Fruit fly (Drosophila melanogaster) whole organism, adult: ENCODE data around the gene CG14780.

ENCODE experiments used
- CG11617 ChIP-seq: fragments of 200-800 bp; sonication (Bioruptor generic); optimal IDR thresholded peaks from 2 replicates; lab custom pipeline; 2017; ENCODE audit warnings: mild to moderate bottlenecking, missing biosample characterization, missing genetic modification reagents, missing genetic modification characterization
- CG12768 ChIP-seq: fragments of 200-800 bp; sonication (Bioruptor generic); optimal IDR thresholded peaks from 2 replicates; lab custom pipeline; 2017; ENCODE audit warnings: missing biosample characterization, missing genetic modification characterization, mild to moderate bottlenecking, moderate library complexity, missing genetic modification reagents
- CG14711 ChIP-seq: fragments of 200-800 bp; sonication (Bioruptor generic); optimal IDR thresholded peaks from 2 replicates; lab custom pipeline; 2018; ENCODE audit warnings: missing biosample characterization, mild to moderate bottlenecking, missing genetic modification characterization, moderate library complexity
- CG1620 ChIP-seq: fragments of 200-800 bp; sonication (Bioruptor generic); optimal IDR thresholded peaks from 2 replicates; lab custom pipeline; 2016; ENCODE audit warnings: missing biosample characterization, missing genetic modification characterization
- CG33017 ChIP-seq: fragments of 200-800 bp; sonication (Bioruptor generic); optimal IDR thresholded peaks from 2 replicates; lab custom pipeline; 2018; ENCODE audit warnings: missing biosample characterization, mild to moderate bottlenecking, missing genetic modification characterization, moderate library complexity
- CG5204 ChIP-seq: fragments of 200-800 bp; sonication (Bioruptor generic); optimal IDR thresholded peaks from 2 replicates; lab custom pipeline; 2016; ENCODE audit warnings: missing biosample characterization, missing genetic modification characterization
- CG7045 ChIP-seq: fragments of 200-800 bp; sonication (Bioruptor generic); optimal IDR thresholded peaks from 2 replicates; lab custom pipeline; 2017; ENCODE audit warnings: missing biosample characterization, mild to moderate bottlenecking, missing genetic modification characterization
- CG7101 ChIP-seq: fragments of 200-800 bp; sonication (Bioruptor generic); optimal IDR thresholded peaks from 2 replicates; lab custom pipeline; 2018; ENCODE audit warnings: missing biosample characterization, mild to moderate bottlenecking, missing genetic modification characterization, moderate library complexity
- Clk ChIP-seq: fragments of 200-800 bp; sonication (Bioruptor generic); optimal IDR thresholded peaks from 2 replicates; lab custom pipeline; 2017; ENCODE audit warnings: missing biosample characterization, missing genetic modification characterization
- Crg-1 ChIP-seq: fragments of 200-800 bp; sonication (Bioruptor generic); optimal IDR thresholded peaks from 2 replicates; lab custom pipeline; 2016; ENCODE audit warnings: missing biosample characterization, missing genetic modification characterization
- Hr96 ChIP-seq: fragments of 200-800 bp; sonication (Bioruptor generic); optimal IDR thresholded peaks from 2 replicates; lab custom pipeline; 2016; ENCODE audit warnings: missing biosample characterization, missing genetic modification characterization
- Mnt ChIP-seq: fragments of 200-800 bp; sonication (Bioruptor generic); optimal IDR thresholded peaks from 2 replicates; lab custom pipeline; 2016; ENCODE audit warnings: missing biosample characterization, mild to moderate bottlenecking, missing genetic modification characterization
- bab1 ChIP-seq: fragments of 200-800 bp; sonication (Bioruptor generic); optimal IDR thresholded peaks from 3 replicates; lab custom pipeline; 2019; ENCODE audit warnings: missing biosample characterization, mild to moderate bottlenecking, missing genetic modification characterization, moderate library complexity
- cic ChIP-seq: fragments of 200-800 bp; sonication (Bioruptor generic); optimal IDR thresholded peaks from 2 replicates; lab custom pipeline; 2017; ENCODE audit warnings: missing biosample characterization, mild to moderate bottlenecking, missing genetic modification characterization, moderate library complexity
- cnc ChIP-seq, 2 experiments: fragments of >200 bp; optimal IDR thresholded peaks; 2 replicates each; lab custom pipeline; 2017
- kay ChIP-seq: fragments of 200-800 bp; sonication (Bioruptor generic); peaks from one replicate; lab custom pipeline; 2016; ENCODE audit warnings: missing biosample characterization, missing genetic modification characterization, borderline replicate concordance
- ovo ChIP-seq: fragments of 200-800 bp; sonication (Bioruptor generic); optimal IDR thresholded peaks from 2 replicates; lab custom pipeline; 2016; ENCODE audit warnings: missing biosample characterization, missing genetic modification characterization
- pad ChIP-seq: fragments of 200-800 bp; sonication (Bioruptor generic); optimal IDR thresholded peaks from 3 replicates; lab custom pipeline; 2017; ENCODE audit warnings: missing biosample characterization, missing genetic modification characterization, mild to moderate bottlenecking, moderate library complexity, missing genetic modification reagents
- tj ChIP-seq: fragments of 200-800 bp; sonication (Bioruptor generic); optimal IDR thresholded peaks from 3 replicates; lab custom pipeline; 2017; ENCODE audit warnings: missing biosample characterization, mild to moderate bottlenecking, missing genetic modification characterization, moderate library complexity
- toe ChIP-seq: fragments of 200-800 bp; sonication (Bioruptor generic); optimal IDR thresholded peaks from 2 replicates; lab custom pipeline; 2016; ENCODE audit warnings: missing biosample characterization, missing genetic modification characterization

CG14780 gene

dm6 chrX:1482840-1483518 lies 10.7 kb downstream of the CG14780 start, which contains the start of the genes sta and inc:
Gene sta, minus strand, starts transcription at chrX:1483413.
Gene inc, plus strand, starts transcription at chrX:1483479.
- peak; percentile 77 for TF ChIP-seq Hr96
- peak; percentile 3 for TF ChIP-seq CG7045 (GFP tag; lab: Kevin White, UChicago)
- peak; percentile 61 for TF ChIP-seq ovo
- peak; percentile 89 for TF ChIP-seq CG7101 (tag; lab: Kevin White, UChicago)
- peak; percentile 71 for TF ChIP-seq Crg-1 (GFP tag; lab: Kevin White, UChicago)
- peak; percentile 95 for TF ChIP-seq Mnt
- TF ChIP-seq CG14711 (tag; lab: Kevin White, UChicago): peak; percentile 70
- peak; percentile 75 for TF ChIP-seq CG11617 (GFP tag; lab: Kevin White, UChicago)
- TF ChIP-seq cnc (optimal IDR thresholded peaks at IDR 0.05; lab: Kevin White, UChicago): no peak
- peak; percentile 76 for TF ChIP-seq pad
- TF ChIP-seq kay (GFP tag; lab: Kevin White, UChicago): no peak
- TF ChIP-seq tj (GFP tag; lab: Kevin White, UChicago): peak; percentile 62
- TF ChIP-seq CG5204: no peak
- TF ChIP-seq Clk (GFP tag; lab: Kevin White, UChicago): peak; percentile 5
- peak; percentile 75 for TF ChIP-seq CG1620
- TF ChIP-seq CG12768: no peak
- peak; percentile 92 for TF ChIP-seq bab1 (GFP tag; lab: Kevin White, UChicago)
- peak; percentile 72 for TF ChIP-seq CG33017
- peak; percentile 24 for TF ChIP-seq cic (GFP tag; lab: Kevin White, UChicago)
- no peak for TF ChIP-seq toe (GFP tag; lab: Kevin White, UChicago)

- TF ChIP-seq pad: no peak
- TF ChIP-seq cic (GFP tag; lab: Kevin White, UChicago): no peak
- TF ChIP-seq Crg-1 (GFP tag; lab: Kevin White, UChicago): no peak
- no peak for TF ChIP-seq cnc (optimal IDR thresholded peaks at IDR 0.05; lab: Kevin White, UChicago)
- no peak for TF ChIP-seq CG7045 (GFP tag; lab: Kevin White, UChicago)
- no peak for TF ChIP-seq CG12768
- no peak for TF ChIP-seq Mnt
- no peak for TF ChIP-seq CG5204
- no peak for TF ChIP-seq CG11617 (GFP tag; lab: Kevin White, UChicago)
- no peak for TF ChIP-seq CG33017
- TF ChIP-seq kay (GFP tag; lab: Kevin White, UChicago): no peak
- TF ChIP-seq CG1620: no peak
- TF ChIP-seq Clk (GFP tag; lab: Kevin White, UChicago): no peak
- no peak for TF ChIP-seq Hr96
- TF ChIP-seq tj (GFP tag; lab: Kevin White, UChicago): no peak
- no peak for TF ChIP-seq ovo
- no peak for TF ChIP-seq CG14711 (tag; lab: Kevin White, UChicago)
- no peak for TF ChIP-seq toe (GFP tag; lab: Kevin White, UChicago)
- no peak for TF ChIP-seq CG7101 (tag; lab: Kevin White, UChicago)
Measured at dm6 chrX:1507751-1508150, 35.4 kb downstream of the CG14780 start, which contains the start of gene Nmdar2. Gene Nmdar2, minus strand, starts transcription at chrX:1507809.

- TF ChIP-seq pad: no peak
- TF ChIP-seq cic (GFP tag; lab: Kevin White, UChicago): no peak
- TF ChIP-seq Clk (GFP tag; lab: Kevin White, UChicago): no peak
- no peak for TF ChIP-seq CG14711 (tag; lab: Kevin White, UChicago)
- TF ChIP-seq ovo: no peak
- peak; percentile 57 for TF ChIP-seq Hr96
- no peak for TF ChIP-seq cnc (optimal IDR thresholded peaks at IDR 0.05; lab: Kevin White, UChicago)
- peak; percentile 25 for TF ChIP-seq CG7045 (GFP tag; lab: Kevin White, UChicago)
- no peak for TF ChIP-seq CG12768
- no peak for TF ChIP-seq Crg-1 (GFP tag; lab: Kevin White, UChicago)
- peak; percentile 17 for TF ChIP-seq CG5204
- no peak for TF ChIP-seq Mnt
- no peak for TF ChIP-seq CG1620
- TF ChIP-seq CG11617 (GFP tag; lab: Kevin White, UChicago): no peak
- peak; percentile 7 for TF ChIP-seq CG7101 (tag; lab: Kevin White, UChicago)
- no peak for TF ChIP-seq bab1 (GFP tag; lab: Kevin White, UChicago)
- no peak for TF ChIP-seq tj (GFP tag; lab: Kevin White, UChicago)
- no peak for TF ChIP-seq kay (GFP tag; lab: Kevin White, UChicago)
- no peak for TF ChIP-seq CG33017
- no peak for TF ChIP-seq toe (GFP tag; lab: Kevin White, UChicago)
Measured at dm6 chrX:1508241-1508823, 36.0 kb downstream of the CG14780 start.

dm6 chrX:1512753-1513226 lies 40.5 kb downstream of the CG14780 start, which contains the start of gene CG14795:
Gene CG14795, minus strand, starts transcription at chrX:1512803.
- no peak for TF ChIP-seq cnc (optimal IDR thresholded peaks at IDR 0.05; lab: Kevin White, UChicago)
- TF ChIP-seq CG5204: no peak
- no peak for TF ChIP-seq CG12768
- no peak for TF ChIP-seq Hr96
- no peak for TF ChIP-seq Clk (GFP tag; lab: Kevin White, UChicago)
- peak; percentile 7 for TF ChIP-seq ovo
- peak; percentile 23 for TF ChIP-seq pad
- TF ChIP-seq bab1 (GFP tag; lab: Kevin White, UChicago): peak; percentile 83
- peak; percentile 82 for TF ChIP-seq Mnt
- peak; percentile 5 for TF ChIP-seq cic (GFP tag; lab: Kevin White, UChicago)
- no peak for TF ChIP-seq tj (GFP tag; lab: Kevin White, UChicago)
- TF ChIP-seq CG33017: no peak
- no peak for TF ChIP-seq Crg-1 (GFP tag; lab: Kevin White, UChicago)
- no peak for TF ChIP-seq kay (GFP tag; lab: Kevin White, UChicago)
- no peak for TF ChIP-seq CG7045 (GFP tag; lab: Kevin White, UChicago)
- TF ChIP-seq CG14711 (tag; lab: Kevin White, UChicago): peak; percentile 15
- TF ChIP-seq CG11617 (GFP tag; lab: Kevin White, UChicago): no peak
- peak; percentile 0 for TF ChIP-seq CG1620
- TF ChIP-seq toe (GFP tag; lab: Kevin White, UChicago): no peak
- TF ChIP-seq CG7101 (tag; lab: Kevin White, UChicago): peak; percentile 44

dm6 chrX:1513865-1514264 lies 41.5 kb downstream of the CG14780 start:
- TF ChIP-seq cic (GFP tag; lab: Kevin White, UChicago) (no peak), CG7045 (GFP tag; lab: Kevin White, UChicago) (no peak), CG33017 (no peak), bab1 (GFP tag; lab: Kevin White, UChicago) (no peak), Hr96 (no peak), ovo (no peak), CG14711 (tag; lab: Kevin White, UChicago) (no peak), CG5204 (no peak), pad (no peak), toe (GFP tag; lab: Kevin White, UChicago) (no peak), CG12768 (no peak), CG7101 (tag; lab: Kevin White, UChicago) (no peak)
